Worm (Caenorhabditis elegans) whole organism, young adult: ENCODE measurements around the gene F56H9.8.

Experiments used
- B0035.1 ChIP-seq: sonication (generic microtip); optimal IDR thresholded peaks from 2 replicates; lab custom pipeline; 2016; ENCODE audit warnings: missing genetic modification characterization, mild to moderate bottlenecking, missing compliant biosample characterization, missing genotype, missing genetic modification reagents
- C17E4.6 ChIP-seq: fragments of 200-800 bp; sonication (Bioruptor generic); IDR thresholded peaks from 2 replicates; pipeline ENCODE4 v1.3.6; 2022; ENCODE audit warnings: missing genetic modification reagents, missing genetic modification characterization, missing compliant biosample characterization
- F37B4.10 ChIP-seq: fragments of 200-800 bp; sonication (Bioruptor generic); IDR thresholded peaks from 2 replicates; pipeline ENCODE4 v1.3.6; 2022; ENCODE audit warnings: missing genetic modification characterization, missing compliant biosample characterization
- F39B2.1 ChIP-seq: fragments of 200-800 bp; sonication (Bioruptor generic); IDR thresholded peaks from 2 replicates; pipeline ENCODE4 v1.3.6; 2022; ENCODE audit warnings: missing genetic modification reagents, missing genetic modification characterization, missing compliant biosample characterization
- F57C9.4 ChIP-seq: sonication (generic microtip); optimal IDR thresholded peaks from 2 replicates; lab custom pipeline; 2017; ENCODE audit warnings: mild to moderate bottlenecking, missing genetic modification characterization, missing compliant biosample characterization
- K11D2.4 ChIP-seq: fragments of 200-800 bp; sonication (Bioruptor generic); IDR thresholded peaks from 2 replicates; pipeline ENCODE4 v1.3.6; 2022; ENCODE audit warnings: missing genetic modification reagents, missing genetic modification characterization, missing compliant biosample characterization
- T26A5.8 ChIP-seq: sonication (generic microtip); optimal IDR thresholded peaks from 2 replicates; lab custom pipeline; 2016; ENCODE audit warnings: missing genetic modification characterization, missing compliant biosample characterization
- ZK185.1 ChIP-seq: sonication (generic microtip); optimal IDR thresholded peaks from 2 replicates; lab custom pipeline; 2016; ENCODE audit warnings: mild to moderate bottlenecking, missing genetic modification characterization, missing compliant biosample characterization; ENCODE audit not compliant: poor library complexity, severe bottlenecking
- atf-7 ChIP-seq: sonication (generic microtip); optimal IDR thresholded peaks from 2 replicates; lab custom pipeline; 2017; ENCODE audit warnings: mild to moderate bottlenecking, missing genetic modification characterization, missing compliant biosample characterization
- attf-3 ChIP-seq: fragments of 200-800 bp; sonication (Bioruptor generic); conservative IDR thresholded peaks from 2 replicates; pipeline ENCODE4 v1.3.6; 2022; ENCODE audit warnings: missing genetic modification reagents, missing genetic modification characterization, missing compliant biosample characterization
- ceh-100 ChIP-seq: fragments of 200-800 bp; sonication (Bioruptor generic); IDR thresholded peaks from 2 replicates; pipeline ENCODE4 v1.3.6; 2022; ENCODE audit warnings: missing genetic modification reagents, missing genetic modification characterization, missing compliant biosample characterization
- ceh-79 ChIP-seq: sonication (generic microtip); optimal IDR thresholded peaks from 2 replicates; lab custom pipeline; 2017; ENCODE audit warnings: mild to moderate bottlenecking, missing genetic modification characterization, missing compliant biosample characterization
- die-1 ChIP-seq: sonication (generic microtip); optimal IDR thresholded peaks from 2 replicates; lab custom pipeline; 2016; ENCODE audit warnings: missing genotype, mild to moderate bottlenecking, missing genetic modification characterization, missing compliant biosample characterization
- dpff-1 ChIP-seq: sonication (generic microtip); optimal IDR thresholded peaks from 2 replicates; lab custom pipeline; 2017; ENCODE audit warnings: mild to moderate bottlenecking, missing genetic modification characterization, missing compliant biosample characterization
- ets-4 ChIP-seq: fragments of 200-800 bp; sonication (Bioruptor generic); optimal IDR thresholded peaks from 2 replicates; lab custom pipeline; 2018; ENCODE audit warnings: mild to moderate bottlenecking, missing genetic modification characterization, missing compliant biosample characterization
- him-1 ChIP-seq: sonication (generic microtip); optimal IDR thresholded peaks from 2 replicates; lab custom pipeline; 2016; ENCODE audit warnings: missing genotype, missing genetic modification reagents, missing genetic modification characterization, missing compliant biosample characterization
- hmg-1.2 ChIP-seq: fragments of 200-800 bp; sonication (Bioruptor generic); IDR thresholded peaks from 2 replicates; pipeline ENCODE4 v1.3.6; 2022; ENCODE audit warnings: missing genetic modification reagents, missing genetic modification characterization, missing compliant biosample characterization
- lin-40 ChIP-seq: sonication (generic microtip); optimal IDR thresholded peaks from 2 replicates; lab custom pipeline; 2016; ENCODE audit warnings: missing genetic modification characterization, mild to moderate bottlenecking, missing compliant biosample characterization, missing genotype, missing genetic modification reagents
- lsy-27 ChIP-seq: sonication (generic microtip); optimal IDR thresholded peaks from 2 replicates; lab custom pipeline; 2017; ENCODE audit warnings: missing genetic modification characterization, mild to moderate bottlenecking, missing compliant biosample characterization, antibody characterized with exemption, missing genotype, borderline replicate concordance; ENCODE audit not compliant: insufficient read depth
- madf-8 ChIP-seq: fragments of 200-800 bp; sonication (Bioruptor generic); conservative IDR thresholded peaks from 2 replicates; pipeline ENCODE4 v1.3.6; 2022; ENCODE audit warnings: missing genetic modification reagents, missing genetic modification characterization, missing compliant biosample characterization
- mcd-1 ChIP-seq: fragments of 200-800 bp; sonication (Bioruptor generic); IDR thresholded peaks from 2 replicates; pipeline ENCODE4 v1.3.6; 2022; ENCODE audit warnings: missing genetic modification reagents, missing genetic modification characterization, missing compliant biosample characterization
- nhr-90 ChIP-seq: sonication (generic microtip); optimal IDR thresholded peaks from 2 replicates; lab custom pipeline; 2016; ENCODE audit warnings: missing genotype, mild to moderate bottlenecking, missing genetic modification characterization, missing compliant biosample characterization
- pbrm-1 ChIP-seq: fragments of 200-800 bp; sonication (Bioruptor generic); IDR thresholded peaks from 2 replicates; pipeline ENCODE4 v1.3.6; 2022; ENCODE audit warnings: missing genetic modification reagents, missing genetic modification characterization, missing compliant biosample characterization
- pha-4 ChIP-seq: fragments of 150-350 bp; sonication (generic microtip); optimal IDR thresholded peaks from 2 replicates; lab custom pipeline; 2014; ENCODE audit warnings: missing biosample characterization, missing genetic modification reagents, missing genetic modification characterization
- rcor-1 ChIP-seq: fragments of 200-800 bp; sonication (Bioruptor generic); IDR thresholded peaks from 2 replicates; pipeline ENCODE4 v1.3.6; 2022; ENCODE audit warnings: missing genetic modification reagents, missing genetic modification characterization, missing compliant biosample characterization
- rpc-1 ChIP-seq, 2 experiments: fragments of 150-350 bp in 1 of 2; sonication (generic microtip) in 1 of 2; optimal IDR thresholded peaks; 2 replicates each; lab custom pipeline; 2014 to 2018; ENCODE audit warnings: missing biosample characterization in 1 of 2, missing genetic modification characterization in 1 of 2, missing genetic modification reagents in 1 of 2, missing genotype in 1 of 2
- sea-2 ChIP-seq: fragments of 200-800 bp; sonication (Bioruptor generic); IDR thresholded peaks from 2 replicates; pipeline ENCODE4 v1.3.6; 2022; ENCODE audit warnings: missing genetic modification characterization, missing compliant biosample characterization
- tbx-9 ChIP-seq: sonication (generic microtip); optimal IDR thresholded peaks from 2 replicates; lab custom pipeline; 2016; ENCODE audit warnings: borderline replicate concordance, missing genetic modification characterization, inconsistent platforms, missing compliant biosample characterization
- zfh-2 ChIP-seq: fragments of 200-800 bp; sonication (Bioruptor generic); conservative IDR thresholded peaks from 2 replicates; pipeline ENCODE4 v1.3.6; 2022; ENCODE audit warnings: missing genetic modification reagents, missing genetic modification characterization, missing compliant biosample characterization
- zim-3 ChIP-seq: sonication (generic microtip); optimal IDR thresholded peaks from 2 replicates; lab custom pipeline; 2017; ENCODE audit warnings: mild to moderate bottlenecking, missing genetic modification characterization, moderate library complexity, missing compliant biosample characterization
- ztf-3 ChIP-seq: fragments of 200-800 bp; sonication (Bioruptor generic); optimal IDR thresholded peaks from 2 replicates; lab custom pipeline; 2018; ENCODE audit warnings: mild to moderate bottlenecking, missing genetic modification characterization, missing compliant biosample characterization

F56H9.8 gene

ce11 chrV:12695155-12695554 is 50.6 kb downstream of the F56H9.8 start, which contains the start of gene parn-1:
Gene parn-1, minus strand, starts transcription at chrV:12695255.
- TF ChIP-seq zfh-2 (GFP tag; lab: Robert Waterston, UW) (no peak), F37B4.10 (GFP tag; lab: Robert Waterston, UW) (no peak), tbx-9 (no peak), rcor-1 (GFP tag; lab: Robert Waterston, UW) (no peak), dpff-1 (no peak), ets-4 (GFP tag; lab: Kevin White, UChicago) (no peak), mcd-1 (GFP tag; lab: Robert Waterston, UW) (no peak), hmg-1.2 (GFP tag; lab: Robert Waterston, UW) (no peak), lin-40 (tag; lab: Kevin White, UChicago) (no peak), F39B2.1 (GFP tag; lab: Robert Waterston, UW) (no peak), sea-2 (GFP tag; lab: Robert Waterston, UW) (no peak), ZK185.1 (tag; lab: Kevin White, UChicago) (no peak), die-1 (no peak), attf-3 (GFP tag; lab: Robert Waterston, UW) (no peak), B0035.1 (tag; lab: Kevin White, UChicago) (no peak), ceh-100 (GFP tag; lab: Robert Waterston, UW) (no peak), ceh-79 (tag; lab: Kevin White, UChicago) (no peak)

- no peak for TF ChIP-seq C17E4.6 (GFP tag; lab: Robert Waterston, UW)
- no peak for TF ChIP-seq him-1 (tag; lab: Kevin White, UChicago)
- TF ChIP-seq nhr-90 (tag; lab: Kevin White, UChicago): no peak
- TF ChIP-seq lsy-27 (tag; lab: Kevin White, UChicago): no peak
- TF ChIP-seq pha-4 (tag; lab: Kevin White, UChicago): no peak
- TF ChIP-seq atf-7 (tag; lab: Kevin White, UChicago): no peak
- no peak for TF ChIP-seq rpc-1 (optimal IDR thresholded peaks at IDR 0.05; lab: Kevin White, UChicago)
- TF ChIP-seq rpc-1 (tag; optimal IDR thresholded peaks at IDR 0.05; lab: Kevin White, UChicago): no peak
- no peak for TF ChIP-seq madf-8 (GFP tag; lab: Robert Waterston, UW)
- no peak for TF ChIP-seq pbrm-1 (GFP tag; lab: Robert Waterston, UW)
- no peak for TF ChIP-seq zim-3
- TF ChIP-seq F57C9.4: no peak
- no peak for TF ChIP-seq attf-3 (GFP tag; lab: Robert Waterston, UW)
- no peak for TF ChIP-seq K11D2.4 (GFP tag; lab: Robert Waterston, UW)
- TF ChIP-seq T26A5.8 (tag; lab: Kevin White, UChicago): no peak
- no peak for TF ChIP-seq ztf-3 (GFP tag; lab: Kevin White, UChicago)
- TF ChIP-seq, all 124 proteins: peak for 0
Observed at ce11 chrV:12695968-12696367, 51.4 kb downstream of the F56H9.8 start, which contains the start of gene K10C8.4. Gene K10C8.4, plus strand, starts transcription at chrV:12696268.
